Fruit fly (Drosophila melanogaster) whole organism, embryonic: ENCODE data around the gene CG10413.

Experiments used
- CG1647 ChIP-seq: fragments of 200-800 bp; sonication (Bioruptor generic); optimal IDR thresholded peaks from 3 replicates; lab custom pipeline; 2016; ENCODE audit warnings: missing biosample characterization, missing genetic modification characterization
- CG7271 ChIP-seq: fragments of 200-800 bp; sonication (Bioruptor generic); optimal IDR thresholded peaks from 2 replicates; lab custom pipeline; 2018; ENCODE audit warnings: missing biosample characterization, mild to moderate bottlenecking, missing genetic modification characterization, moderate library complexity
- Doc2 ChIP-seq: fragments of 200-800 bp; sonication (Bioruptor generic); IDR thresholded peaks from 2 replicates; pipeline ENCODE4 v1.3.6; 2022; ENCODE audit warnings: missing biosample characterization, missing genetic modification characterization
- MBD-R2 ChIP-seq: fragments of 200-800 bp; sonication (Bioruptor generic); IDR thresholded peaks from 2 replicates; pipeline ENCODE4 v1.3.6; 2022; ENCODE audit warnings: missing biosample characterization, missing genetic modification characterization
- Ptx1 ChIP-seq: fragments of 200-800 bp; sonication (Bioruptor generic); IDR thresholded peaks from 2 replicates; pipeline ENCODE4 v1.3.6; 2022; ENCODE audit warnings: missing biosample characterization, missing genetic modification characterization
- sens ChIP-seq: fragments of 200-800 bp; sonication (Bioruptor generic); peaks from one replicate; lab custom pipeline; 2016; ENCODE audit warnings: missing biosample characterization, missing genetic modification characterization
- zf30C ChIP-seq: fragments of 200-800 bp; sonication (Bioruptor generic); optimal IDR thresholded peaks from 3 replicates; lab custom pipeline; 2018; ENCODE audit warnings: missing biosample characterization, mild to moderate bottlenecking, missing genetic modification characterization

DNA sequence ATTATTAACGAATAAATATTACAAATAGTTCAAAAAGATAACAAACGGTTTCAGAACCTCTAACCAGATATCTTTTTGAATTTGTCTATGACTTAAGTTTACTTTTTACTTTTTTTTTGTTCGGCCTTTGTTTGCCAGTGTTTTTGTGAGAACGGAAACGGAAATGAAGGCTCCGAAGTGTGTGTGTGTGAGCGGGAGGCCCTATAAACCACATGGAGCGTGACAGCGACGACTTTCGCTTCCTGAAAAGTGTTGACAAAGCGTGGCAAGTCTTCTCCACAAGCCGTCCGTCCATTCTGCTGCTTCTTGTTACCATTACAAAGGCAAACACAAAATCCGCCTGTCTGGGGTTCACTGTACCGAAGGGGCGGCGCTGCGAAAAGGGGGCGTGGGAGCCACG is 40.6 kb downstream of the CG10413 start:
- TF ChIP-seq Ptx1 (GFP tag; lab: Robert Waterston, UW), result no peak
- TF ChIP-seq Doc2, result no peak
- TF ChIP-seq CG7271 (tag; lab: Kevin White, UChicago), result no peak
- no peak for TF ChIP-seq MBD-R2 (GFP tag; lab: Robert Waterston, UW)
- TF ChIP-seq CG1647, result no peak
- TF ChIP-seq sens (GFP tag; lab: Kevin White, UChicago), result peak; percentile 77
- no peak for TF ChIP-seq zf30C (GFP tag; lab: Kevin White, UChicago)
